Worm (Caenorhabditis elegans) whole organism, L4 larva: ENCODE data around the gene C18D11.1.

Experiments used
- F26F4.8 ChIP-seq: fragments of 200-800 bp; sonication (Bioruptor generic); conservative IDR thresholded peaks from 2 replicates; pipeline ENCODE4 v1.3.6; 2022; ENCODE audit warnings: missing genetic modification characterization, missing compliant biosample characterization
- R02D3.7 ChIP-seq: fragments of 150-350 bp; sonication (generic microtip); optimal IDR thresholded peaks from 3 replicates; lab custom pipeline; 2014; ENCODE audit warnings: missing biosample characterization, missing genetic modification characterization
- T20F7.1 ChIP-seq: fragments of 200-800 bp; sonication (Bioruptor generic); optimal IDR thresholded peaks from 2 replicates; lab custom pipeline; 2018; ENCODE audit warnings: mild to moderate bottlenecking, missing genetic modification characterization, missing compliant biosample characterization
- Y5F2A.4 ChIP-seq: fragments of 200-800 bp; sonication (Bioruptor generic); optimal IDR thresholded peaks from 2 replicates; lab custom pipeline; 2018; ENCODE audit warnings: mild to moderate bottlenecking, missing genetic modification characterization, missing compliant biosample characterization
- aha-1 ChIP-seq: fragments of 150-350 bp; peaks from one replicate; lab custom pipeline; 2014; ENCODE audit warnings: missing biosample characterization, missing genetic modification characterization
- aly-2 ChIP-seq: sonication (generic microtip); optimal IDR thresholded peaks from 2 replicates; lab custom pipeline; 2018; ENCODE audit warnings: missing biosample characterization, missing genetic modification characterization
- arid-1 ChIP-seq: fragments of 200-800 bp; sonication (Bioruptor generic); conservative IDR thresholded peaks from 2 replicates; pipeline ENCODE4 v1.3.6; 2022; ENCODE audit warnings: missing genetic modification reagents, missing genetic modification characterization, missing compliant biosample characterization
- ceh-44 ChIP-seq: fragments of 200-800 bp; sonication (Bioruptor generic); IDR thresholded peaks from 2 replicates; pipeline ENCODE4 v1.3.6; 2022; ENCODE audit warnings: missing genetic modification reagents, missing genetic modification characterization, missing compliant biosample characterization
- ctbp-1 ChIP-seq: fragments of 200-800 bp; sonication (Bioruptor generic); IDR thresholded peaks from 2 replicates; pipeline ENCODE4 v1.3.6; 2022; ENCODE audit warnings: missing genetic modification reagents, missing genetic modification characterization, missing compliant biosample characterization
- daf-16 ChIP-seq, 3 experiments: sonication (generic microtip); optimal IDR thresholded peaks; 2 replicates each; lab custom pipeline; 2016 to 2017; ENCODE audit warnings: missing genetic modification characterization in 3 of 3, missing genetic modification reagents in 3 of 3, mild to moderate bottlenecking in 2 of 3, missing compliant biosample characterization in 2 of 3, missing biosample characterization in 1 of 3, moderate library complexity in 1 of 3
- dmd-6 ChIP-seq: fragments of 200-800 bp; sonication (Bioruptor generic); IDR thresholded peaks from 2 replicates; pipeline ENCODE4 v1.3.6; 2022; ENCODE audit warnings: missing genetic modification reagents, missing genetic modification characterization, missing compliant biosample characterization
- dpl-1 ChIP-seq: fragments of 150-350 bp; optimal IDR thresholded peaks from 2 replicates; lab custom pipeline; 2014; ENCODE audit warnings: missing biosample characterization, missing genetic modification reagents, missing genetic modification characterization
- dve-1 ChIP-seq: sonication (generic microtip); optimal IDR thresholded peaks from 2 replicates; lab custom pipeline; 2017; ENCODE audit warnings: antibody characterized with exemption, mild to moderate bottlenecking, missing genetic modification characterization, missing compliant biosample characterization; ENCODE audit not compliant: insufficient read depth
- hif-1 ChIP-seq, 2 experiments: sonication (generic microtip); optimal IDR thresholded peaks; 2 replicates each; lab custom pipeline; 2016 to 2017; ENCODE audit warnings: missing compliant biosample characterization in 2 of 2, missing genetic modification characterization in 2 of 2, missing genetic modification reagents in 2 of 2, missing genotype in 2 of 2, mild to moderate bottlenecking in 1 of 2
- hlh-11 ChIP-seq: fragments of 200-800 bp; sonication (Bioruptor generic); optimal IDR thresholded peaks from 2 replicates; lab custom pipeline; 2018; ENCODE audit warnings: mild to moderate bottlenecking, missing genetic modification characterization, missing compliant biosample characterization
- hlh-30 ChIP-seq: sonication (generic microtip); optimal IDR thresholded peaks from 2 replicates; lab custom pipeline; 2017; ENCODE audit warnings: antibody characterized with exemption, mild to moderate bottlenecking, missing genetic modification characterization, missing compliant biosample characterization; ENCODE audit not compliant: insufficient read depth
- hmg-1.1 ChIP-seq: fragments of 200-800 bp; sonication (Bioruptor generic); IDR thresholded peaks from 2 replicates; pipeline ENCODE4 v1.3.6; 2022; ENCODE audit warnings: missing genetic modification reagents, missing genetic modification characterization, missing compliant biosample characterization
- lim-7 ChIP-seq: fragments of 200-800 bp; sonication (Bioruptor generic); IDR thresholded peaks from 2 replicates; pipeline ENCODE4 v1.3.6; 2022; ENCODE audit warnings: missing genetic modification characterization, missing compliant biosample characterization
- lin-1 ChIP-seq: fragments of 200-800 bp; sonication (Bioruptor generic); IDR thresholded peaks from 2 replicates; pipeline ENCODE4 v1.3.6; 2022; ENCODE audit warnings: missing genetic modification reagents, missing genetic modification characterization, missing compliant biosample characterization
- lin-13 ChIP-seq: fragments of 150-350 bp; optimal IDR thresholded peaks from 2 replicates; lab custom pipeline; 2014; ENCODE audit warnings: missing biosample characterization, missing genetic modification reagents, missing genetic modification characterization
- lin-38 ChIP-seq: fragments of 200-800 bp; sonication (Bioruptor generic); IDR thresholded peaks from 2 replicates; pipeline ENCODE4 v1.3.6; 2022; ENCODE audit warnings: missing genetic modification reagents, missing genetic modification characterization, missing compliant biosample characterization
- lir-3 ChIP-seq: sonication (generic microtip); optimal IDR thresholded peaks from 2 replicates; lab custom pipeline; 2016; ENCODE audit warnings: mild to moderate bottlenecking, missing genetic modification characterization, missing compliant biosample characterization
- lsy-2 ChIP-seq, 2 experiments: fragments of 150-350 bp in 1 of 2; sonication (generic microtip) in 1 of 2; optimal IDR thresholded peaks; 2 replicates each; lab custom pipeline; 2014 to 2017; ENCODE audit warnings: missing biosample characterization in 2 of 2, missing genetic modification characterization in 2 of 2
- mdl-1 ChIP-seq, 2 experiments: fragments of 150-350 bp in 1 of 2; sonication (generic microtip) in 1 of 2; optimal IDR thresholded peaks; 2 replicates each; lab custom pipeline; 2014 to 2017; ENCODE audit warnings: missing biosample characterization in 2 of 2, missing genetic modification characterization in 2 of 2
- mep-1 ChIP-seq: fragments of 150-350 bp; sonication (generic microtip); optimal IDR thresholded peaks from 3 replicates; lab custom pipeline; 2014; ENCODE audit warnings: missing biosample characterization, missing genetic modification characterization
- mes-2 ChIP-seq: sonication (generic microtip); optimal IDR thresholded peaks from 2 replicates; lab custom pipeline; 2016; ENCODE audit warnings: missing genotype, mild to moderate bottlenecking, missing genetic modification characterization, missing compliant biosample characterization; ENCODE audit not compliant: poor library complexity, severe bottlenecking
- mxl-2 ChIP-seq: fragments of 200-800 bp; sonication (Bioruptor generic); conservative IDR thresholded peaks from 2 replicates; pipeline ENCODE4 v1.3.6; 2022; ENCODE audit warnings: missing genetic modification reagents, missing genetic modification characterization, missing compliant biosample characterization
- mxl-3 ChIP-seq: fragments of 200-800 bp; sonication (Bioruptor generic); optimal IDR thresholded peaks from 2 replicates; lab custom pipeline; 2018; ENCODE audit warnings: mild to moderate bottlenecking, missing genetic modification characterization, missing compliant biosample characterization
- nhr-10 ChIP-seq: fragments of 150-350 bp; optimal IDR thresholded peaks from 2 replicates; lab custom pipeline; 2014; ENCODE audit warnings: missing biosample characterization, missing genetic modification characterization
- nhr-28 ChIP-seq: fragments of 150-350 bp; optimal IDR thresholded peaks from 2 replicates; lab custom pipeline; 2014; ENCODE audit warnings: missing biosample characterization, missing genetic modification characterization
- nhr-6 ChIP-seq: fragments of 150-350 bp; optimal IDR thresholded peaks from 2 replicates; lab custom pipeline; 2014; ENCODE audit warnings: missing biosample characterization, missing genetic modification characterization
- nhr-77 ChIP-seq: fragments of 150-350 bp; optimal IDR thresholded peaks from 2 replicates; lab custom pipeline; 2014; ENCODE audit warnings: missing biosample characterization, missing genetic modification characterization
- pha-4 ChIP-seq, 2 experiments: fragments of 150-350 bp in 1 of 2; fragments of 200-800 bp in 1 of 2; sonication (Bioruptor generic) in 1 of 2; IDR thresholded peaks in 1 of 2; optimal IDR thresholded peaks in 1 of 2; 2 replicates each; pipeline versions ENCODE4 v1.3.6 to Lab custom; 2014 to 2022; ENCODE audit warnings: missing genetic modification characterization in 2 of 2, missing genetic modification reagents in 2 of 2, missing biosample characterization in 1 of 2, missing compliant biosample characterization in 1 of 2
- rbr-2 ChIP-seq: sonication (generic microtip); optimal IDR thresholded peaks from 2 replicates; lab custom pipeline; 2016; ENCODE audit warnings: missing genotype, missing genetic modification characterization, missing compliant biosample characterization
- saeg-2 ChIP-seq: fragments of 200-800 bp; sonication (Bioruptor generic); IDR thresholded peaks from 2 replicates; pipeline ENCODE4 v1.3.6; 2022; ENCODE audit warnings: missing genetic modification reagents, missing genetic modification characterization, missing compliant biosample characterization
- snpc-4 ChIP-seq: fragments of 150-350 bp; optimal IDR thresholded peaks from 2 replicates; lab custom pipeline; 2014; ENCODE audit warnings: missing biosample characterization, missing genetic modification characterization
- spr-1 ChIP-seq: sonication (generic microtip); optimal IDR thresholded peaks from 2 replicates; lab custom pipeline; 2016; ENCODE audit warnings: mild to moderate bottlenecking, missing genetic modification characterization, missing compliant biosample characterization
- spr-3 ChIP-seq: fragments of 200-800 bp; sonication (Bioruptor generic); optimal IDR thresholded peaks from 2 replicates; lab custom pipeline; 2018; ENCODE audit warnings: mild to moderate bottlenecking, missing genetic modification characterization, missing compliant biosample characterization
- unc-39 ChIP-seq: sonication (generic microtip); optimal IDR thresholded peaks from 2 replicates; lab custom pipeline; 2017; ENCODE audit warnings: missing biosample characterization, missing genetic modification characterization
- unc-62 ChIP-seq, 3 experiments: fragments of 150-350 bp in 1 of 3; sonication (generic microtip); optimal IDR thresholded peaks in 2 of 3; peaks in 1 of 3; 1 replicate in 1 of 3; 2 replicates in 2 of 3; lab custom pipeline; 2014 to 2017; ENCODE audit warnings: missing biosample characterization in 3 of 3, missing genetic modification characterization in 3 of 3, missing genetic modification reagents in 3 of 3, missing genotype in 1 of 3
- vab-7 ChIP-seq: fragments of 200-800 bp; sonication (Bioruptor generic); IDR thresholded peaks from 2 replicates; pipeline ENCODE4 v1.3.6; 2022; ENCODE audit warnings: missing genetic modification reagents, missing genetic modification characterization, missing compliant biosample characterization

C18D11.1 gene

ce11 chrIII:11825654-11826053, 9.3 kb downstream of the C18D11.1 start:
- TF ChIP-seq aha-1 (tag; lab: Kevin White, UChicago) (peak; percentile 93), rbr-2 (tag; lab: Kevin White, UChicago) (peak; percentile 69), daf-16 (GFP tag; optimal IDR thresholded peaks at IDR 0.05; lab: Kevin White, UChicago) (no peak), daf-16 (tag; optimal IDR thresholded peaks at IDR 0.05; lab: Kevin White, UChicago) (peak; percentile 17), mdl-1 (tag; optimal IDR thresholded peaks at IDR 0.05; lab: Kevin White, UChicago) (peak; percentile 52 to 93), nhr-6 (tag; lab: Kevin White, UChicago) (peak; percentile 42), hif-1 (tag; optimal IDR thresholded peaks at IDR 0.05; lab: Kevin White, UChicago) (peak in 1 of 2 experiments; percentile 46), nhr-28 (tag; lab: Kevin White, UChicago) (peak; percentile 56), mep-1 (tag; lab: Kevin White, UChicago) (peak; percentile 64), dmd-6 (GFP tag; lab: Robert Waterston, UW) (peak; percentile 21; the same call in 1 of the 2 replicates), dve-1 (tag; lab: Kevin White, UChicago) (peak; percentile 20), lin-38 (GFP tag; lab: Robert Waterston, UW) (peak; percentile 94), hlh-11 (tag; lab: Kevin White, UChicago) (peak; percentile 67), Y5F2A.4 (GFP tag; lab: Kevin White, UChicago) (no peak), mes-2 (peak; percentile 86), vab-7 (GFP tag; lab: Robert Waterston, UW) (peak; percentile 31; the same call in 1 of the 2 replicates), mxl-3 (GFP tag; lab: Kevin White, UChicago) (peak; percentile 91), dpl-1 (GFP tag; lab: Kevin White, UChicago) (peak; percentile 64), pha-4 (GFP tag; IDR thresholded peaks at IDR 0.05; lab: Robert Waterston, UW) (no peak), pha-4 (tag; optimal IDR thresholded peaks at IDR 0.05; lab: Kevin White, UChicago) (no peak), unc-62 (GFP tag; optimal IDR thresholded peaks at IDR 0.05 in 1 of 2; lab: Kevin White, UChicago) (no peak), unc-62 (tag; optimal IDR thresholded peaks at IDR 0.05; lab: Kevin White, UChicago) (no peak), hmg-1.1 (peak; percentile 49), hlh-30 (peak; percentile 94), lsy-2 (tag; optimal IDR thresholded peaks at IDR 0.05; lab: Kevin White, UChicago) (peak in 1 of 2 experiments; percentile 87), nhr-10 (no peak), nhr-77 (tag; lab: Kevin White, UChicago) (peak; percentile 36), lim-7 (GFP tag; lab: Robert Waterston, UW) (no peak), ceh-44 (GFP tag; lab: Robert Waterston, UW) (no peak), lin-13 (peak; percentile 76), arid-1 (GFP tag; lab: Robert Waterston, UW) (0 out of 2 replicates have a peak, but pooled peaks have one; percentile 42)

ce11 chrIII:11826118-11826517, 9.7 kb downstream of the C18D11.1 start, which contains the start of gene rsp-8:
Gene rsp-8, plus strand, starts transcription at chrIII:11826418.
- TF ChIP-seq lin-1 (GFP tag; lab: Robert Waterston, UW) (no peak), spr-3 (GFP tag; lab: Kevin White, UChicago) (no peak), rbr-2 (tag; lab: Kevin White, UChicago) (no peak), snpc-4 (no peak), R02D3.7 (tag; lab: Kevin White, UChicago) (no peak), spr-1 (no peak), mxl-2 (GFP tag; lab: Robert Waterston, UW) (no peak), F26F4.8 (GFP tag; lab: Robert Waterston, UW) (no peak), lir-3 (tag; lab: Kevin White, UChicago) (no peak)

- TF ChIP-seq ctbp-1 (GFP tag; lab: Robert Waterston, UW) (no peak), aly-2 (tag; lab: Kevin White, UChicago) (no peak), saeg-2 (no peak), lin-1 (GFP tag; lab: Robert Waterston, UW) (no peak), unc-39 (tag; lab: Kevin White, UChicago) (no peak), T20F7.1 (GFP tag; lab: Kevin White, UChicago) (no peak)
Observed at ce11 chrIII:11829062-11829461, 12.7 kb downstream of the C18D11.1 start.
